Fruit fly (Drosophila melanogaster): ENCODE measurements around the gene Aduk.

DNA sequence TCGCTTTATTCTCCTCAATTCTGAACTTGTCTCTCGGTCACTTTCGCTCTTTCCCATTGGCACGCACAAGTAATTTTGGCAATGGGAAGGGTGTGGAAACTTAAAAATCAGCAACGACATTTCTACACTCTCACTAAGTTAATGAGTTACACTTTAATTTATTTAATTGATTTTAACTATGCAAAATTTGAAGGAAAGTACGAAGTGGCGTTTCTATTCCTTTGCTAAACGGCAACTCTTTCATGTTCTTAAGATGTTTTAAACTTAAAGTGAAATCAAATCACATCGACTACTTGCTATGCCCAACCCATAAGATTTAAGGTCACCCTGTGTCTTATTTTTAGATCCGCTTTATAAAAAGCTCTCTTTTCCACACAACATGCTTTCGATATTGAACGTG, 35.9 kb upstream of the Aduk start:
- TF ChIP-seq bsh (GFP tag; optimal IDR thresholded peaks at IDR 0.05) = no peak
- no peak for TF ChIP-seq Lhr (GFP tag; optimal IDR thresholded peaks at IDR 0.05)
- TF ChIP-seq Ravus (GFP tag; IDR thresholded peaks at IDR 0.05) = no peak
- TF ChIP-seq Bdp1 (GFP tag; optimal IDR thresholded peaks at IDR 0.05) = no peak
- TF ChIP-seq Hr78 (GFP tag; optimal IDR thresholded peaks at IDR 0.05) = no peak
- no peak for TF ChIP-seq Eip74EF (GFP tag; optimal IDR thresholded peaks at IDR 0.05)
- TF ChIP-seq pfk (GFP tag; optimal IDR thresholded peaks at IDR 0.05) = no peak
- TF ChIP-seq lab (GFP tag; optimal IDR thresholded peaks at IDR 0.05) = peak; percentile 73
- TF ChIP-seq CG10959 (GFP tag; IDR thresholded peaks at IDR 0.05) = no peak
- TF ChIP-seq sc (optimal IDR thresholded peaks at IDR 0.05) = no peak
- no peak for TF ChIP-seq sc (GFP tag; optimal IDR thresholded peaks at IDR 0.05)
- peak in 1 of 2 experiments; percentile 84 for TF ChIP-seq Hr51 (GFP tag; optimal IDR thresholded peaks at IDR 0.05)

Data from whole organism, embryonic.